Worm (Caenorhabditis elegans) whole organism, midembryonic: ENCODE data around the gene gst-22.

Experiments used
- T22C8.4 ChIP-seq: fragments of 200-800 bp; sonication (Bioruptor generic); IDR thresholded peaks from 2 replicates; pipeline ENCODE4 v1.3.6; 2022; ENCODE audit warnings: missing genetic modification characterization, missing compliant biosample characterization
- cog-1 ChIP-seq: sonication (generic microtip); optimal IDR thresholded peaks from 2 replicates; lab custom pipeline; 2016; ENCODE audit warnings: missing genetic modification characterization, missing compliant biosample characterization
- flt-1 ChIP-seq: fragments of 200-800 bp; sonication (Bioruptor generic); IDR thresholded peaks from 2 replicates; pipeline ENCODE4 v1.3.6; 2022; ENCODE audit warnings: missing genetic modification characterization, missing compliant biosample characterization
- klf-2 ChIP-seq: fragments of 200-800 bp; sonication (Bioruptor generic); conservative IDR thresholded peaks from 2 replicates; pipeline ENCODE4 v1.3.6; 2022; ENCODE audit warnings: missing genetic modification reagents, missing genetic modification characterization, missing compliant biosample characterization
- med-1 ChIP-seq: sonication (generic microtip); optimal IDR thresholded peaks from 2 replicates; lab custom pipeline; 2017; ENCODE audit warnings: missing genetic modification characterization, mild to moderate bottlenecking, missing compliant biosample characterization, antibody characterized with exemption, missing genetic modification reagents; ENCODE audit not compliant: insufficient read depth
- ref-1 ChIP-seq: fragments of 200-800 bp; sonication (Bioruptor generic); conservative IDR thresholded peaks from 2 replicates; pipeline ENCODE4 v1.3.6; 2022; ENCODE audit warnings: missing genetic modification reagents, missing genetic modification characterization, missing compliant biosample characterization
- tab-1 ChIP-seq: fragments of 200-800 bp; sonication (Bioruptor generic); IDR thresholded peaks from 2 replicates; pipeline ENCODE4 v1.3.6; 2022; ENCODE audit warnings: missing genetic modification characterization, missing compliant biosample characterization
- ztf-23 ChIP-seq: fragments of 200-800 bp; sonication (Bioruptor generic); IDR thresholded peaks from 2 replicates; pipeline ENCODE4 v1.3.6; 2022; ENCODE audit warnings: missing genetic modification reagents, missing genetic modification characterization, missing compliant biosample characterization
- ztf-29 ChIP-seq: fragments of 200-800 bp; sonication (Bioruptor generic); IDR thresholded peaks from 2 replicates; pipeline ENCODE4 v1.3.6; 2022; ENCODE audit warnings: missing genetic modification reagents, missing genetic modification characterization, missing compliant biosample characterization

The gst-22 gene

ce11 chrV:16202618-16203017 is 29.5 kb downstream of the gst-22 start, which contains the start of gene F11A5.18:
Gene F11A5.18, plus strand, starts transcription at chrV:16202918.
- TF ChIP-seq ztf-29 (GFP tag; lab: Robert Waterston, UW) (no peak), ref-1 (no peak), T22C8.4 (no peak), tab-1 (GFP tag; lab: Robert Waterston, UW) (no peak), med-1 (GFP tag; lab: Kevin White, UChicago) (no peak), cog-1 (tag; lab: Kevin White, UChicago) (no peak), klf-2 (GFP tag; lab: Robert Waterston, UW) (no peak), flt-1 (no peak), ztf-23 (no peak)

- TF ChIP-seq ref-1 (no peak), T22C8.4 (no peak), tab-1 (GFP tag; lab: Robert Waterston, UW) (no peak), ztf-29 (GFP tag; lab: Robert Waterston, UW) (no peak), med-1 (GFP tag; lab: Kevin White, UChicago) (no peak), ztf-23 (no peak), flt-1 (no peak), klf-2 (GFP tag; lab: Robert Waterston, UW) (no peak), cog-1 (tag; lab: Kevin White, UChicago) (no peak)
Measured at ce11 chrV:16201730-16202129, 30.4 kb downstream of the gst-22 start, which contains the start of gene F11A5.17. Gene F11A5.17, plus strand, starts transcription at chrV:16202030.

- TF ChIP-seq ztf-29 (GFP tag; lab: Robert Waterston, UW) (no peak), flt-1 (no peak), T22C8.4 (no peak), ref-1 (no peak), ztf-23 (no peak), med-1 (GFP tag; lab: Kevin White, UChicago) (no peak), tab-1 (GFP tag; lab: Robert Waterston, UW) (no peak), klf-2 (GFP tag; lab: Robert Waterston, UW) (no peak), cog-1 (tag; lab: Kevin White, UChicago) (no peak)
Measured at ce11 chrV:16198016-16198415, 34.1 kb downstream of the gst-22 start, which contains the start of gene F11A5.5. Gene F11A5.5, plus strand, starts transcription at chrV:16198316.

- TF ChIP-seq tab-1 (GFP tag; lab: Robert Waterston, UW) (no peak), flt-1 (no peak), klf-2 (GFP tag; lab: Robert Waterston, UW) (no peak), ztf-29 (GFP tag; lab: Robert Waterston, UW) (no peak), med-1 (GFP tag; lab: Kevin White, UChicago) (no peak), ref-1 (no peak), ztf-23 (no peak), T22C8.4 (no peak), cog-1 (tag; lab: Kevin White, UChicago) (no peak)
Measured at ce11 chrV:16195379-16195778, 36.7 kb downstream of the gst-22 start, which contains the start of gene rabr-3. Gene rabr-3, plus strand, starts transcription at chrV:16195679.

ce11 chrV:16194639-16195038 is 37.4 kb downstream of the gst-22 start, which contains the start of gene rabr-4:
Gene rabr-4, plus strand, starts transcription at chrV:16194939.
- TF ChIP-seq flt-1 (no peak), T22C8.4 (no peak), ztf-29 (GFP tag; lab: Robert Waterston, UW) (no peak), klf-2 (GFP tag; lab: Robert Waterston, UW) (no peak), ztf-23 (no peak), cog-1 (tag; lab: Kevin White, UChicago) (no peak), tab-1 (GFP tag; lab: Robert Waterston, UW) (no peak), ref-1 (no peak), med-1 (GFP tag; lab: Kevin White, UChicago) (no peak)

ce11 chrV:16192114-16192513 is 40.0 kb downstream of the gst-22 start, which contains the start of gene srh-279:
Gene srh-279, plus strand, starts transcription at chrV:16192414.
- TF ChIP-seq ztf-29 (GFP tag; lab: Robert Waterston, UW): no peak
- no peak for TF ChIP-seq cog-1 (tag; lab: Kevin White, UChicago)
- no peak for TF ChIP-seq flt-1
- no peak for TF ChIP-seq med-1 (GFP tag; lab: Kevin White, UChicago)
- TF ChIP-seq ref-1: no peak
- no peak for TF ChIP-seq klf-2 (GFP tag; lab: Robert Waterston, UW)
- no peak for TF ChIP-seq tab-1 (GFP tag; lab: Robert Waterston, UW)
- TF ChIP-seq T22C8.4: no peak

ce11 chrV:16190485-16190884 is 41.6 kb downstream of the gst-22 start, which contains the start of gene srh-281:
Gene srh-281, plus strand, starts transcription at chrV:16190785.
- no peak for TF ChIP-seq ztf-29 (GFP tag; lab: Robert Waterston, UW)
- no peak for TF ChIP-seq klf-2 (GFP tag; lab: Robert Waterston, UW)
- no peak for TF ChIP-seq cog-1 (tag; lab: Kevin White, UChicago)

- no peak for TF ChIP-seq tab-1 (GFP tag; lab: Robert Waterston, UW)
- no peak for TF ChIP-seq med-1 (GFP tag; lab: Kevin White, UChicago)
- no peak for TF ChIP-seq cog-1 (tag; lab: Kevin White, UChicago)
- TF ChIP-seq klf-2 (GFP tag; lab: Robert Waterston, UW): no peak
- TF ChIP-seq ztf-29 (GFP tag; lab: Robert Waterston, UW): no peak
- no peak for TF ChIP-seq ztf-23
Measured at ce11 chrV:16183357-16183756, 48.7 kb downstream of the gst-22 start, which contains the start of gene srz-14. Gene srz-14, plus strand, starts transcription at chrV:16183657.

ce11 chrV:16182918-16183317 is 49.2 kb downstream of the gst-22 start, which contains the start of gene srh-277:
Gene srh-277, plus strand, starts transcription at chrV:16183218.
- TF ChIP-seq T22C8.4 (no peak), ztf-29 (GFP tag; lab: Robert Waterston, UW) (no peak), med-1 (GFP tag; lab: Kevin White, UChicago) (no peak), flt-1 (no peak), ref-1 (no peak), ztf-23 (no peak), klf-2 (GFP tag; lab: Robert Waterston, UW) (no peak), cog-1 (tag; lab: Kevin White, UChicago) (no peak), tab-1 (GFP tag; lab: Robert Waterston, UW) (no peak)

ce11 chrV:16182110-16182509 is 50.0 kb downstream of the gst-22 start, which contains the start of gene srz-13:
Gene srz-13, plus strand, starts transcription at chrV:16182410.
- TF ChIP-seq klf-2 (GFP tag; lab: Robert Waterston, UW) (no peak), med-1 (GFP tag; lab: Kevin White, UChicago) (no peak), ztf-29 (GFP tag; lab: Robert Waterston, UW) (no peak), tab-1 (GFP tag; lab: Robert Waterston, UW) (no peak), T22C8.4 (no peak), ref-1 (no peak), ztf-23 (no peak), cog-1 (tag; lab: Kevin White, UChicago) (no peak), flt-1 (no peak)
